Worm (Caenorhabditis elegans) whole organism, L4 larva: ENCODE data around the gene clec-240.
A peak's percentile ranks its signal among the peaks of the same experiment; 100 is the strongest.

ENCODE experiments used
- F26F4.8 ChIP-seq: fragments of 200-800 bp; sonication (Bioruptor generic); conservative IDR thresholded peaks from 2 replicates; pipeline ENCODE4 v1.3.6; 2022; ENCODE audit warnings: missing genetic modification characterization, missing compliant biosample characterization
- R02D3.7 ChIP-seq: fragments of 150-350 bp; sonication (generic microtip); optimal IDR thresholded peaks from 3 replicates; lab custom pipeline; 2014; ENCODE audit warnings: missing biosample characterization, missing genetic modification characterization
- ZK337.2 ChIP-seq: fragments of 200-800 bp; sonication (Bioruptor generic); IDR thresholded peaks from 2 replicates; pipeline ENCODE4 v1.3.6; 2022; ENCODE audit warnings: missing genetic modification reagents, missing genetic modification characterization, missing compliant biosample characterization
- aha-1 ChIP-seq: fragments of 150-350 bp; peaks from one replicate; lab custom pipeline; 2014; ENCODE audit warnings: missing biosample characterization, missing genetic modification characterization
- attf-4 ChIP-seq: sonication (generic microtip); optimal IDR thresholded peaks from 3 replicates; lab custom pipeline; 2017; ENCODE audit warnings: missing biosample characterization, missing genetic modification characterization
- ceh-44 ChIP-seq: fragments of 200-800 bp; sonication (Bioruptor generic); IDR thresholded peaks from 2 replicates; pipeline ENCODE4 v1.3.6; 2022; ENCODE audit warnings: missing genetic modification reagents, missing genetic modification characterization, missing compliant biosample characterization
- ceh-82 ChIP-seq: sonication (generic microtip); optimal IDR thresholded peaks from 2 replicates; lab custom pipeline; 2017; ENCODE audit warnings: missing biosample characterization, missing genetic modification characterization
- cey-2 ChIP-seq: sonication (generic microtip); optimal IDR thresholded peaks from 3 replicates; lab custom pipeline; 2017; ENCODE audit warnings: missing genetic modification characterization, mild to moderate bottlenecking, missing compliant biosample characterization, antibody characterized with exemption, borderline replicate concordance; ENCODE audit not compliant: insufficient read depth
- daf-12 ChIP-seq: fragments of 150-350 bp; optimal IDR thresholded peaks from 2 replicates; lab custom pipeline; 2014; ENCODE audit warnings: missing biosample characterization, missing genetic modification reagents, missing genetic modification characterization
- daf-19 ChIP-seq: fragments of 200-800 bp; sonication (Bioruptor generic); conservative IDR thresholded peaks from 2 replicates; pipeline ENCODE4 v1.3.6; 2022; ENCODE audit warnings: missing genetic modification characterization, missing compliant biosample characterization
- dmd-6 ChIP-seq: fragments of 200-800 bp; sonication (Bioruptor generic); IDR thresholded peaks from 2 replicates; pipeline ENCODE4 v1.3.6; 2022; ENCODE audit warnings: missing genetic modification reagents, missing genetic modification characterization, missing compliant biosample characterization
- dmd-8 ChIP-seq: fragments of 200-800 bp; sonication (Bioruptor generic); IDR thresholded peaks from 2 replicates; pipeline ENCODE4 v1.3.6; 2022; ENCODE audit warnings: missing genetic modification characterization, missing compliant biosample characterization
- dmd-9 ChIP-seq: fragments of 200-800 bp; sonication (Bioruptor generic); IDR thresholded peaks from 2 replicates; pipeline ENCODE4 v1.3.6; 2022; ENCODE audit warnings: missing genetic modification reagents, missing genetic modification characterization, missing compliant biosample characterization
- duxl-1 ChIP-seq: sonication (generic microtip); optimal IDR thresholded peaks from 2 replicates; lab custom pipeline; 2016; ENCODE audit warnings: mild to moderate bottlenecking, missing genetic modification characterization, moderate library complexity, missing compliant biosample characterization; ENCODE audit not compliant: poor library complexity
- dve-1 ChIP-seq: sonication (generic microtip); optimal IDR thresholded peaks from 2 replicates; lab custom pipeline; 2017; ENCODE audit warnings: antibody characterized with exemption, mild to moderate bottlenecking, missing genetic modification characterization, missing compliant biosample characterization; ENCODE audit not compliant: insufficient read depth
- egl-27 ChIP-seq: sonication (generic microtip); optimal IDR thresholded peaks from 3 replicates; lab custom pipeline; 2017; ENCODE audit warnings: missing biosample characterization, missing genetic modification reagents, missing genetic modification characterization
- fos-1 ChIP-seq: fragments of 150-350 bp; optimal IDR thresholded peaks from 2 replicates; lab custom pipeline; 2014; ENCODE audit warnings: missing biosample characterization, missing genetic modification characterization
- hlh-11 ChIP-seq: fragments of 200-800 bp; sonication (Bioruptor generic); optimal IDR thresholded peaks from 2 replicates; lab custom pipeline; 2018; ENCODE audit warnings: mild to moderate bottlenecking, missing genetic modification characterization, missing compliant biosample characterization
- hmg-1.1 ChIP-seq: fragments of 200-800 bp; sonication (Bioruptor generic); IDR thresholded peaks from 2 replicates; pipeline ENCODE4 v1.3.6; 2022; ENCODE audit warnings: missing genetic modification reagents, missing genetic modification characterization, missing compliant biosample characterization
- lim-7 ChIP-seq: fragments of 200-800 bp; sonication (Bioruptor generic); IDR thresholded peaks from 2 replicates; pipeline ENCODE4 v1.3.6; 2022; ENCODE audit warnings: missing genetic modification characterization, missing compliant biosample characterization
- lin-29 ChIP-seq: fragments of 200-800 bp; sonication (Bioruptor generic); IDR thresholded peaks from 2 replicates; pipeline ENCODE4 v1.3.6; 2022; ENCODE audit warnings: missing genetic modification reagents, missing genetic modification characterization, missing compliant biosample characterization
- lir-3 ChIP-seq: sonication (generic microtip); optimal IDR thresholded peaks from 2 replicates; lab custom pipeline; 2016; ENCODE audit warnings: mild to moderate bottlenecking, missing genetic modification characterization, missing compliant biosample characterization
- madf-5 ChIP-seq, 2 experiments: fragments of 200-800 bp; sonication (Bioruptor generic); IDR thresholded peaks; 2 replicates each; pipeline ENCODE4 v1.3.6; 2022; ENCODE audit warnings: missing compliant biosample characterization in 2 of 2, missing genetic modification characterization in 2 of 2
- madf-9 ChIP-seq: fragments of 200-800 bp; sonication (Bioruptor generic); conservative IDR thresholded peaks from 2 replicates; pipeline ENCODE4 v1.3.6; 2022; ENCODE audit warnings: missing genetic modification reagents, missing genetic modification characterization, missing compliant biosample characterization
- nhr-10 ChIP-seq: fragments of 150-350 bp; optimal IDR thresholded peaks from 2 replicates; lab custom pipeline; 2014; ENCODE audit warnings: missing biosample characterization, missing genetic modification characterization
- nhr-11 ChIP-seq: fragments of 150-350 bp; optimal IDR thresholded peaks from 2 replicates; lab custom pipeline; 2014; ENCODE audit warnings: missing biosample characterization, missing genetic modification characterization
- nhr-237 ChIP-seq: sonication (generic microtip); optimal IDR thresholded peaks from 2 replicates; lab custom pipeline; 2017; ENCODE audit warnings: missing biosample characterization, missing genetic modification characterization
- nhr-28 ChIP-seq: fragments of 150-350 bp; optimal IDR thresholded peaks from 2 replicates; lab custom pipeline; 2014; ENCODE audit warnings: missing biosample characterization, missing genetic modification characterization
- nhr-42 ChIP-seq: fragments of 200-800 bp; sonication (Bioruptor generic); IDR thresholded peaks from 2 replicates; pipeline ENCODE4 v1.3.6; 2022; ENCODE audit warnings: missing genetic modification characterization, missing compliant biosample characterization
- pqm-1 ChIP-seq: sonication (generic microtip); optimal IDR thresholded peaks from 2 replicates; lab custom pipeline; 2017; ENCODE audit warnings: missing biosample characterization, missing genetic modification characterization
- saeg-2 ChIP-seq: fragments of 200-800 bp; sonication (Bioruptor generic); IDR thresholded peaks from 2 replicates; pipeline ENCODE4 v1.3.6; 2022; ENCODE audit warnings: missing genetic modification reagents, missing genetic modification characterization, missing compliant biosample characterization
- set-16 ChIP-seq: fragments of 200-800 bp; sonication (Bioruptor generic); IDR thresholded peaks from 2 replicates; pipeline ENCODE4 v1.3.6; 2022; ENCODE audit warnings: missing genetic modification reagents, missing genetic modification characterization, missing compliant biosample characterization
- skn-1 ChIP-seq: fragments of 150-350 bp; optimal IDR thresholded peaks from 2 replicates; lab custom pipeline; 2014; ENCODE audit warnings: missing biosample characterization, missing genetic modification characterization
- snpc-1.2 ChIP-seq: fragments of 200-800 bp; sonication (Bioruptor generic); IDR thresholded peaks from 2 replicates; pipeline ENCODE4 v1.3.6; 2022; ENCODE audit warnings: missing genetic modification reagents, missing genetic modification characterization, missing compliant biosample characterization
- spr-1 ChIP-seq: sonication (generic microtip); optimal IDR thresholded peaks from 2 replicates; lab custom pipeline; 2016; ENCODE audit warnings: mild to moderate bottlenecking, missing genetic modification characterization, missing compliant biosample characterization
- tag-97 ChIP-seq: fragments of 200-800 bp; sonication (Bioruptor generic); IDR thresholded peaks from 2 replicates; pipeline ENCODE4 v1.3.6; 2022; ENCODE audit warnings: missing genetic modification characterization, missing compliant biosample characterization
- unc-130 ChIP-seq: sonication (generic microtip); optimal IDR thresholded peaks from 2 replicates; lab custom pipeline; 2016; ENCODE audit warnings: missing genetic modification reagents, missing genetic modification characterization, missing compliant biosample characterization
- unc-62 ChIP-seq, 3 experiments: fragments of 150-350 bp in 1 of 3; sonication (generic microtip); optimal IDR thresholded peaks in 2 of 3; peaks in 1 of 3; 1 replicate in 1 of 3; 2 replicates in 2 of 3; lab custom pipeline; 2014 to 2017; ENCODE audit warnings: missing biosample characterization in 3 of 3, missing genetic modification characterization in 3 of 3, missing genetic modification reagents in 3 of 3, missing genotype in 1 of 3
- zfp-3 ChIP-seq: fragments of 200-800 bp; sonication (Bioruptor generic); conservative IDR thresholded peaks from 2 replicates; pipeline ENCODE4 v1.3.6; 2022; ENCODE audit warnings: missing genetic modification reagents, missing genetic modification characterization, missing compliant biosample characterization
- ztf-11 ChIP-seq: fragments of 150-350 bp; optimal IDR thresholded peaks from 2 replicates; lab custom pipeline; 2014; ENCODE audit warnings: missing biosample characterization, missing genetic modification characterization

clec-240 gene

ce11 chrV:17013232-17013631 is 3.4 kb downstream of the clec-240 start, which contains the start of gene clec-241:
clec-241 (minus strand) TSS chrV:17013332.
- TF ChIP-seq saeg-2 (GFP tag; lab: Robert Waterston, UW) (no peak), nhr-237 (tag; lab: Kevin White, UChicago) (no peak), duxl-1 (tag; lab: Kevin White, UChicago) (no peak), zfp-3 (GFP tag; lab: Robert Waterston, UW) (no peak), dve-1 (tag; lab: Kevin White, UChicago) (no peak), R02D3.7 (tag; lab: Kevin White, UChicago) (no peak), nhr-42 (GFP tag; lab: Robert Waterston, UW) (no peak), madf-5 (GFP tag; IDR thresholded peaks at IDR 0.05; lab: Robert Waterston, UW) (no peak), lir-3 (no peak), nhr-28 (tag; lab: Kevin White, UChicago) (no peak), F26F4.8 (no peak), hmg-1.1 (no peak), skn-1 (no peak), nhr-11 (tag; lab: Kevin White, UChicago) (no peak), dmd-8 (GFP tag; lab: Robert Waterston, UW) (no peak)
- TF ChIP-seq, all 104 proteins: peak for 0

ce11 chrV:17014050-17014449 is 4.2 kb downstream of the clec-240 start, which contains the start of gene clc-13:
clc-13 (plus strand) TSS chrV:17014408.
- TF ChIP-seq nhr-42 (GFP tag; lab: Robert Waterston, UW) (no peak), set-16 (GFP tag; lab: Robert Waterston, UW) (no peak), lin-29 (GFP tag; lab: Robert Waterston, UW) (no peak), madf-9 (GFP tag; lab: Robert Waterston, UW) (no peak), egl-27 (no peak), ceh-82 (no peak), nhr-11 (tag; lab: Kevin White, UChicago) (no peak), R02D3.7 (tag; lab: Kevin White, UChicago) (no peak), nhr-28 (tag; lab: Kevin White, UChicago) (peak; percentile 44), dmd-6 (GFP tag; lab: Robert Waterston, UW) (peak; percentile 79), ceh-44 (no peak), pqm-1 (tag; lab: Kevin White, UChicago) (peak; percentile 21), lir-3 (no peak), tag-97 (GFP tag; lab: Robert Waterston, UW) (no peak), daf-12 (no peak), attf-4 (tag; lab: Kevin White, UChicago) (no peak), cey-2 (no peak), unc-130 (GFP tag; lab: Kevin White, UChicago) (no peak), nhr-237 (tag; lab: Kevin White, UChicago) (no peak), ZK337.2 (no peak), hlh-11 (peak; percentile 22), dmd-9 (GFP tag; lab: Robert Waterston, UW) (no peak), fos-1 (tag; lab: Kevin White, UChicago) (no peak), unc-62 (GFP tag; optimal IDR thresholded peaks at IDR 0.05 in 1 of 2; lab: Kevin White, UChicago) (peak in 1 of 2 experiments; percentile 11), unc-62 (tag; optimal IDR thresholded peaks at IDR 0.05; lab: Kevin White, UChicago) (no peak), ztf-11 (tag; lab: Kevin White, UChicago) (no peak), snpc-1.2 (GFP tag; lab: Robert Waterston, UW) (no peak), spr-1 (tag; lab: Kevin White, UChicago) (no peak), lim-7 (no peak), daf-19 (GFP tag; lab: Robert Waterston, UW) (no peak), aha-1 (tag; lab: Kevin White, UChicago) (peak; percentile 22), nhr-10 (no peak)
